Worm (Caenorhabditis elegans): ENCODE results near the gene idpb-2.
A peak's percentile ranks its signal among the peaks of the same experiment; 100 is the strongest.

The idpb-2 gene

DNA sequence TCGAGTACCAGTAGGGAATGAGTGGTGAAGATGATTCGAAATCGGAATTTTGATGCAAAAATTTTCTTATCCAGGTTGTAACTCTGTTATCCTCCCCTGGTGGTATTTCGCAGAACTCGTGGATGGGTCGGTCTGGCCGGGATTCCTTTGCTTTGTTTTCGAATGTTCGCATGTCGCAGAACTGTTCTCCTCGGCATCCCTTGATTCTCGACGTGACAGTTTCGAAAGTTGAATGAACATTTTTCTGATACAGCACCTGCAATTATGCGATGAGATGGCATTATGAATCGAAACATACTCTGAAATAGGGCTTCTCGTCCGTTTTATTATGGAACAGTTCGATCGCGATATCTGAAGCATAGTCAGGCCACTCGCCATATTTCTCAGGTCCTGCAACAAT is 13.2 kb downstream of the idpb-2 start (continued):
- peak; percentile 77; the same call in 1 of the 2 replicates for TF ChIP-seq ekl-4 (GFP tag; IDR thresholded peaks at IDR 0.05)
- TF ChIP-seq aptf-3 (GFP tag; IDR thresholded peaks at IDR 0.05) = no peak
- 0 out of 2 replicates have a peak, but pooled peaks have one; percentile 40 for TF ChIP-seq K11D2.4 (GFP tag; IDR thresholded peaks at IDR 0.05)
- TF ChIP-seq egl-18 (GFP tag; IDR thresholded peaks at IDR 0.05) = no peak

DNA sequence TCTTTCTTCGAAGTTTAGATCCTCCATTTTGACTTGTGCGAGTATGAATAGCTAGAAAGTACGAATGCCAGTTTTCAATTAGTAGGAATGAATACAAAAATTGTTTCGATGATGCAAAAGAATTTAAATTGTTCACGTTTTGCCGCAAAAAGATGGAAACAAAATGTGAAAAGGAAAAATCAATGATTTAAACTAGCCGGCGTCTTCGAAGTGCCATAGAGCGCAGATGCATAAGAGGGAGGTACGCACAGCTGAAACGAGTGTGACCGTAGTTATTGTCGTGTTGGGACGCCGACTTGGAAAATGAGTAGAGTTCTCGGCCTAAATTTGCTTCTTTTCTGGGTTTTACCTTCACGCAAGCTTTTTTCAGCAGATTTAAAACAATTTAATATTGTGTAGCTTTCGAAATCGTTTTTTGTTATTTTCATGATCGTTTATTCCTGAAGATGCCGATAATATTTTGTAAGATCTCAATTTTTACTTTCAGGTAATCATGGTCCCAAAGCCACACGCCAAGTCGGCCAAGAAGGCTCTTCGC is 14.2 kb downstream of the idpb-2 start, which contains the start of the genes ify-1 and rpl-22:
ify-1 (minus strand) TSS at position 51 of the 538 bp plus-strand sequence.
rpl-22 (plus strand) TSS at position 488 of the 538 bp plus-strand sequence.
- TF ChIP-seq B0035.1 (tag; optimal IDR thresholded peaks at IDR 0.05) (no peak), Y95B8A.8 (GFP tag; IDR thresholded peaks at IDR 0.05) (0 out of 2 replicates have a peak, but pooled peaks have one; percentile 54), attf-5 (GFP tag; optimal IDR thresholded peaks at IDR 0.05) (peak; percentile 86), mcd-1 (GFP tag; IDR thresholded peaks at IDR 0.05) (peak; percentile 98), ekl-4 (GFP tag; IDR thresholded peaks at IDR 0.05) (peak; percentile 75), zfh-2 (GFP tag; conservative IDR thresholded peaks at IDR 0.05) (no peak), ceh-27 (GFP tag; optimal IDR thresholded peaks at IDR 0.05) (peak; percentile 92), lin-54 (GFP tag; optimal IDR thresholded peaks at IDR 0.05) (peak; percentile 92), B0336.3 (GFP tag; IDR thresholded peaks at IDR 0.05) (peak; percentile 68; the same call in 1 of the 2 replicates), hmg-1.2 (GFP tag; IDR thresholded peaks at IDR 0.05) (peak; percentile 71), somi-1 (GFP tag; optimal IDR thresholded peaks at IDR 0.05) (no peak), nhr-90 (tag; optimal IDR thresholded peaks at IDR 0.05) (no peak), hmg-20 (GFP tag; IDR thresholded peaks at IDR 0.05) (peak; percentile 48; the same call in 1 of the 2 replicates), dpff-1 (tag; optimal IDR thresholded peaks at IDR 0.05) (no peak), F57C9.4 (tag; optimal IDR thresholded peaks at IDR 0.05) (peak; percentile 6), ceh-58 (GFP tag; IDR thresholded peaks at IDR 0.05) (no peak), unc-130 (GFP tag; optimal IDR thresholded peaks at IDR 0.05) (no peak), hlh-12 (tag; optimal IDR thresholded peaks at IDR 0.05) (no peak), nhr-120 (GFP tag; IDR thresholded peaks at IDR 0.05) (no peak), let-607 (tag; optimal IDR thresholded peaks at IDR 0.05) (peak; percentile 27 to 76), F39B2.1 (GFP tag; IDR thresholded peaks at IDR 0.05) (no peak), Y53G8AR.9 (GFP tag; conservative IDR thresholded peaks at IDR 0.05) (peak; percentile 52; the same call in 1 of the 2 replicates), dox-1 (GFP tag; IDR thresholded peaks at IDR 0.05) (peak; percentile 88), him-1 (tag; optimal IDR thresholded peaks at IDR 0.05) (no peak), rcor-1 (GFP tag; IDR thresholded peaks at IDR 0.05) (peak; percentile 89), Y67H2A.10 (GFP tag; conservative IDR thresholded peaks at IDR 0.05) (no peak), ZK185.1 (tag; optimal IDR thresholded peaks at IDR 0.05; ENCODE audit: poor library complexity, severe bottlenecking) (peak; percentile 90), B0261.1 (tag; optimal IDR thresholded peaks at IDR 0.05) (peak; percentile 34), aptf-2 (GFP tag; conservative IDR thresholded peaks at IDR 0.05) (no peak), F22D6.2 (tag; optimal IDR thresholded peaks at IDR 0.05) (no peak), bed-2 (GFP tag; IDR thresholded peaks at IDR 0.05) (no peak), ztf-22 (GFP tag; optimal IDR thresholded peaks at IDR 0.05) (no peak), snpc-1.1 (tag; optimal IDR thresholded peaks at IDR 0.05; ENCODE audit: insufficient read depth) (peak; percentile 81), F37B4.10 (GFP tag; IDR thresholded peaks at IDR 0.05) (no peak), F52B5.7 (tag; optimal IDR thresholded peaks at IDR 0.05) (no peak), bed-1 (GFP tag; IDR thresholded peaks at IDR 0.05) (no peak), ztf-18 (tag; optimal IDR thresholded peaks at IDR 0.05) (peak; percentile 63), attf-3 (GFP tag; conservative IDR thresholded peaks at IDR 0.05) (peak; percentile 65), K11D2.4 (GFP tag; IDR thresholded peaks at IDR 0.05) (peak; percentile 66; the same call in 1 of the 2 replicates), akir-1 (GFP tag; optimal IDR thresholded peaks at IDR 0.05) (no peak), dpl-1 (GFP tag; optimal IDR thresholded peaks at IDR 0.05) (peak; percentile 82), atf-7 (tag; optimal IDR thresholded peaks at IDR 0.05) (no peak), lag-1 (GFP tag; IDR thresholded peaks at IDR 0.05) (no peak), snpc-1.3 (tag; optimal IDR thresholded peaks at IDR 0.05; ENCODE audit: insufficient read depth) (peak; percentile 60)

All from whole organism, young adult.